Fruit fly (Drosophila melanogaster) whole organism, embryonic: Measurements from ENCODE around the gene CG13924.

Experiments used
- Atf3 ChIP-seq: fragments of 200-800 bp; sonication (Bioruptor generic); optimal IDR thresholded peaks from 3 replicates; lab custom pipeline; 2016; ENCODE audit warnings: missing biosample characterization, missing genetic modification characterization
- B-H1 ChIP-seq: fragments of 200-800 bp; sonication (Bioruptor generic); IDR thresholded peaks from 3 replicates; pipeline ENCODE4 v1.3.6; 2022; ENCODE audit warnings: missing biosample characterization, missing genetic modification characterization
- CG10209 ChIP-seq: fragments of 200-800 bp; sonication (Bioruptor generic); optimal IDR thresholded peaks from 3 replicates; lab custom pipeline; 2017; ENCODE audit warnings: missing biosample characterization, mild to moderate bottlenecking, missing genetic modification characterization, missing genetic modification reagents
- CG11247 ChIP-seq: fragments of 200-800 bp; sonication (Bioruptor generic); IDR thresholded peaks from 2 replicates; pipeline ENCODE4 v1.3.6; 2022; ENCODE audit warnings: missing biosample characterization, missing genetic modification characterization
- CG11456 ChIP-seq: fragments of 200-800 bp; sonication (Bioruptor generic); IDR thresholded peaks from 3 replicates; pipeline ENCODE4 v1.3.6; 2022; ENCODE audit warnings: missing biosample characterization, missing genetic modification characterization
- CG11560 ChIP-seq: fragments of 200-800 bp; sonication (Bioruptor generic); IDR thresholded peaks from 3 replicates; pipeline ENCODE4 v1.3.6; 2022; ENCODE audit warnings: missing biosample characterization, missing genetic modification characterization
- CG13894 ChIP-seq: fragments of 200-800 bp; sonication (Bioruptor generic); optimal IDR thresholded peaks from 3 replicates; lab custom pipeline; 2018; ENCODE audit warnings: missing biosample characterization, mild to moderate bottlenecking, missing genetic modification characterization, moderate library complexity
- CG17186 ChIP-seq: fragments of 200-800 bp; sonication (Bioruptor generic); optimal IDR thresholded peaks from 3 replicates; lab custom pipeline; 2017; ENCODE audit warnings: missing biosample characterization, missing genetic modification reagents, missing genetic modification characterization
- CG1792 ChIP-seq: fragments of 200-800 bp; sonication (Bioruptor generic); optimal IDR thresholded peaks from 2 replicates; lab custom pipeline; 2016; ENCODE audit warnings: missing biosample characterization, missing genetic modification characterization
- CTCF ChIP-seq: fragments of 200-800 bp; sonication (Bioruptor generic); optimal IDR thresholded peaks from 2 replicates; lab custom pipeline; 2017; ENCODE audit warnings: missing biosample characterization, mild to moderate bottlenecking, missing genetic modification characterization, moderate library complexity
- Doc2 ChIP-seq: fragments of 200-800 bp; sonication (Bioruptor generic); IDR thresholded peaks from 2 replicates; pipeline ENCODE4 v1.3.6; 2022; ENCODE audit warnings: missing biosample characterization, missing genetic modification characterization
- Drgx ChIP-seq: fragments of 200-800 bp; sonication (Bioruptor generic); IDR thresholded peaks from 2 replicates; pipeline ENCODE4 v1.3.6; 2022; ENCODE audit warnings: missing biosample characterization, missing genetic modification characterization
- Eip74EF ChIP-seq, 2 experiments: fragments of 200-800 bp in 1 of 2; fragments of >200 bp in 1 of 2; sonication (Bioruptor generic) in 1 of 2; optimal IDR thresholded peaks; 2 replicates each; lab custom pipeline; 2017 to 2019; ENCODE audit warnings: missing biosample characterization in 2 of 2, missing genetic modification characterization in 2 of 2, mild to moderate bottlenecking in 1 of 2, moderate library complexity in 1 of 2
- Ets97D ChIP-seq: fragments of 200-800 bp; sonication (Bioruptor generic); optimal IDR thresholded peaks from 3 replicates; lab custom pipeline; 2016; ENCODE audit warnings: missing biosample characterization, missing genetic modification characterization
- HmgZ ChIP-seq: fragments of 200-800 bp; sonication (Bioruptor generic); optimal IDR thresholded peaks from 2 replicates; lab custom pipeline; 2018; ENCODE audit warnings: missing biosample characterization, mild to moderate bottlenecking, missing genetic modification characterization
- Hr3 ChIP-seq: fragments of 200-800 bp; sonication (Bioruptor generic); optimal IDR thresholded peaks from 3 replicates; lab custom pipeline; 2016; ENCODE audit warnings: missing biosample characterization, missing genetic modification characterization
- Hr78 ChIP-seq, 2 experiments: fragments of 200-800 bp in 1 of 2; fragments of >200 bp in 1 of 2; sonication (Bioruptor generic) in 1 of 2; optimal IDR thresholded peaks; 2 replicates each; lab custom pipeline; 2017 to 2019; ENCODE audit warnings: missing biosample characterization in 2 of 2, missing genetic modification characterization in 2 of 2, mild to moderate bottlenecking in 1 of 2, moderate library complexity in 1 of 2
- Pdp1 ChIP-seq, 2 experiments: fragments of 200-800 bp; sonication (Bioruptor generic); optimal IDR thresholded peaks; 3 replicates each; lab custom pipeline; 2016; ENCODE audit warnings: missing biosample characterization in 2 of 2, missing genetic modification characterization in 2 of 2, mild to moderate bottlenecking in 1 of 2, moderate library complexity in 1 of 2
- Poxn ChIP-seq: fragments of 200-800 bp; sonication (Bioruptor generic); IDR thresholded peaks from 2 replicates; pipeline ENCODE4 v1.3.6; 2022; ENCODE audit warnings: missing biosample characterization, missing genetic modification characterization
- Ptx1 ChIP-seq: fragments of 200-800 bp; sonication (Bioruptor generic); IDR thresholded peaks from 2 replicates; pipeline ENCODE4 v1.3.6; 2022; ENCODE audit warnings: missing biosample characterization, missing genetic modification characterization
- Tbp ChIP-seq: fragments of >200 bp; optimal IDR thresholded peaks from 2 replicates; lab custom pipeline; 2018; ENCODE audit warnings: missing biosample characterization, missing genetic modification characterization
- al ChIP-seq: fragments of 200-800 bp; sonication (Bioruptor generic); IDR thresholded peaks from 2 replicates; pipeline ENCODE4 v1.3.6; 2022; ENCODE audit warnings: missing biosample characterization, missing genetic modification characterization
- bsh ChIP-seq, 2 experiments: fragments of 200-800 bp; sonication (Bioruptor generic); optimal IDR thresholded peaks; 2 replicates each; lab custom pipeline; 2017 to 2018; ENCODE audit warnings: mild to moderate bottlenecking in 2 of 2, missing biosample characterization in 2 of 2, missing genetic modification characterization in 2 of 2, moderate library complexity in 1 of 2
- chif ChIP-seq, 2 experiments: fragments of 200-800 bp; sonication (Bioruptor generic); optimal IDR thresholded peaks; 3 replicates each; lab custom pipeline; 2016; ENCODE audit warnings: missing biosample characterization in 2 of 2, missing genetic modification characterization in 2 of 2
- chinmo ChIP-seq: fragments of 200-800 bp; sonication (Bioruptor generic); IDR thresholded peaks from 4 replicates; pipeline ENCODE4 v1.3.6; 2022; ENCODE audit warnings: missing biosample characterization, missing genetic modification characterization; ENCODE audit not compliant: partially characterized antibody
- crol ChIP-seq: fragments of 200-800 bp; sonication (Bioruptor generic); IDR thresholded peaks from 2 replicates; pipeline ENCODE4 v1.3.6; 2022; ENCODE audit warnings: missing biosample characterization, missing genetic modification characterization
- gfzf ChIP-seq: fragments of 200-800 bp; sonication (Bioruptor generic); optimal IDR thresholded peaks from 2 replicates; lab custom pipeline; 2016; ENCODE audit warnings: missing biosample characterization, mild to moderate bottlenecking, missing genetic modification characterization, moderate library complexity
- kay ChIP-seq: fragments of 200-800 bp; sonication (Bioruptor generic); optimal IDR thresholded peaks from 2 replicates; lab custom pipeline; 2016; ENCODE audit warnings: missing biosample characterization, missing genetic modification characterization
- kni ChIP-seq: fragments of 200-800 bp; sonication (Bioruptor generic); optimal IDR thresholded peaks from 3 replicates; lab custom pipeline; 2017; ENCODE audit warnings: mild to moderate bottlenecking, missing biosample characterization, missing genetic modification reagents, missing genetic modification characterization
- lmd ChIP-seq: fragments of 200-800 bp; sonication (Bioruptor generic); IDR thresholded peaks from 2 replicates; pipeline ENCODE4 v1.3.6; 2022; ENCODE audit warnings: missing biosample characterization, missing genetic modification characterization
- nom ChIP-seq: fragments of 200-800 bp; sonication (Bioruptor generic); optimal IDR thresholded peaks from 2 replicates; lab custom pipeline; 2017; ENCODE audit warnings: missing biosample characterization, missing genetic modification characterization, mild to moderate bottlenecking, moderate library complexity, missing genetic modification reagents
- prd ChIP-seq, 3 experiments: fragments of >200 bp in 2 of 3; fragments of 200-800 bp in 1 of 3; sonication (Bioruptor generic) in 1 of 3; optimal IDR thresholded peaks in 2 of 3; IDR thresholded peaks in 1 of 3; 2 replicates in 2 of 3; 3 replicates in 1 of 3; pipeline versions ENCODE4 v1.3.6 to Lab custom; 2017 to 2022; ENCODE audit warnings: missing biosample characterization in 1 of 3, missing genetic modification characterization in 1 of 3
- sens-2 ChIP-seq: fragments of 200-800 bp; sonication (Bioruptor generic); IDR thresholded peaks from 2 replicates; pipeline ENCODE4 v1.3.6; 2022; ENCODE audit warnings: missing biosample characterization, missing genetic modification characterization
- shn ChIP-seq: fragments of 200-800 bp; sonication (Bioruptor generic); optimal IDR thresholded peaks from 3 replicates; lab custom pipeline; 2016; ENCODE audit warnings: missing biosample characterization, missing genetic modification characterization
- slbo ChIP-seq: fragments of 200-800 bp; sonication (Bioruptor generic); IDR thresholded peaks from 2 replicates; pipeline ENCODE4 v1.3.6; 2022; ENCODE audit warnings: missing biosample characterization, missing genetic modification characterization
- tll ChIP-seq, 2 experiments: fragments of 200-800 bp in 1 of 2; fragments of >200 bp in 1 of 2; sonication (Bioruptor generic) in 1 of 2; optimal IDR thresholded peaks; 2 replicates each; lab custom pipeline; 2017 to 2019; ENCODE audit warnings: missing biosample characterization in 2 of 2, missing genetic modification characterization in 2 of 2, mild to moderate bottlenecking in 1 of 2, moderate library complexity in 1 of 2
- vvl ChIP-seq: fragments of 200-800 bp; sonication (Bioruptor generic); IDR thresholded peaks from 2 replicates; pipeline ENCODE4 v1.3.6; 2022; ENCODE audit warnings: missing biosample characterization, missing genetic modification characterization

The CG13924 gene

dm6 chr3L:1869719-1870118 is at the start of gene CG13924:
CG13924 (plus strand) TSS chr3L:1870019.
- TF ChIP-seq shn (GFP tag; lab: Kevin White, UChicago) (no peak), sens-2 (no peak)

dm6 chr3L:1821140-1821539 is 48.7 kb upstream of the CG13924 start:
- no peak for TF ChIP-seq lmd (GFP tag; lab: Robert Waterston, UW)
- no peak for TF ChIP-seq chinmo (GFP tag; lab: Robert Waterston, UW)
- TF ChIP-seq Hr3 (GFP tag; lab: Kevin White, UChicago): no peak
- peak; percentile 42 for TF ChIP-seq nom
- TF ChIP-seq crol (GFP tag; lab: Robert Waterston, UW): no peak
- no peak for TF ChIP-seq kni (GFP tag; lab: Kevin White, UChicago)
- TF ChIP-seq CG10209 (GFP tag; lab: Kevin White, UChicago): no peak

- TF ChIP-seq nom: peak; percentile 19
- no peak for TF ChIP-seq Tbp (GFP tag; lab: Kevin White, UChicago)
Observed at dm6 chr3L:1822365-1822764, 47.5 kb upstream of the CG13924 start.

dm6 chr3L:1827809-1828371 is 41.9 kb upstream of the CG13924 start:
- TF ChIP-seq kay (no peak), CG11456 (GFP tag; lab: Robert Waterston, UW) (0 out of 3 replicates have a peak, but pooled peaks have one; percentile 10)

- TF ChIP-seq CG11247 (GFP tag; lab: Robert Waterston, UW) (peak; percentile 31; the same call in 1 of the 2 replicates), al (GFP tag; lab: Robert Waterston, UW) (0 out of 2 replicates have a peak, but pooled peaks have one; percentile 18), Poxn (GFP tag; lab: Robert Waterston, UW) (0 out of 2 replicates have a peak, but pooled peaks have one; percentile 4), Drgx (peak; percentile 82), bsh (GFP tag; optimal IDR thresholded peaks at IDR 0.05; lab: Kevin White, UChicago) (peak in 1 of 2 experiments; percentile 75), chif (GFP tag; optimal IDR thresholded peaks at IDR 0.05; lab: Kevin White, UChicago) (peak in 1 of 2 experiments; percentile 3), HmgZ (tag; lab: Kevin White, UChicago) (no peak), prd (optimal IDR thresholded peaks at IDR 0.05; lab: Kevin White, UChicago) (no peak), prd (GFP tag; IDR thresholded peaks at IDR 0.05; lab: Robert Waterston, UW) (0 out of 3 replicates have a peak, but pooled peaks have one; percentile 10), Ptx1 (GFP tag; lab: Robert Waterston, UW) (peak; percentile 30; the same call in 1 of the 2 replicates), slbo (GFP tag; lab: Robert Waterston, UW) (peak; percentile 26; the same call in 1 of the 2 replicates), B-H1 (GFP tag; lab: Robert Waterston, UW) (no peak), lmd (GFP tag; lab: Robert Waterston, UW) (no peak), CG17186 (no peak)
Observed at dm6 chr3L:1829539-1829938, 40.3 kb upstream of the CG13924 start.

dm6 chr3L:1831753-1832268 is 38.0 kb upstream of the CG13924 start, which contains the start of gene Cpr62Ba:
Cpr62Ba (minus strand) TSS chr3L:1831783.
- TF ChIP-seq Pdp1 (GFP tag; optimal IDR thresholded peaks at IDR 0.05; lab: Kevin White, UChicago) (peak in 1 of 2 experiments; percentile 33), Eip74EF (GFP tag; optimal IDR thresholded peaks at IDR 0.05; lab: Kevin White, UChicago) (peak in 1 of 2 experiments; percentile 76), vvl (GFP tag; lab: Robert Waterston, UW) (peak; percentile 33; the same call in 1 of the 2 replicates), tll (GFP tag; optimal IDR thresholded peaks at IDR 0.05; lab: Kevin White, UChicago) (no peak), CTCF (GFP tag; lab: Kevin White, UChicago) (peak; percentile 18), Doc2 (GFP tag; lab: Robert Waterston, UW) (no peak), CG1792 (GFP tag; lab: Kevin White, UChicago) (no peak), CG13894 (tag; lab: Kevin White, UChicago) (no peak), CG11560 (no peak), Hr78 (GFP tag; optimal IDR thresholded peaks at IDR 0.05; lab: Kevin White, UChicago) (peak in 1 of 2 experiments; percentile 84), Ets97D (GFP tag; lab: Kevin White, UChicago) (peak; percentile 33), gfzf (GFP tag; lab: Kevin White, UChicago) (peak; percentile 62), Atf3 (no peak), chinmo (GFP tag; lab: Robert Waterston, UW) (0 out of 4 replicates have a peak, but pooled peaks have one; percentile 37)
